Worm (Caenorhabditis elegans): ENCODE data around the gene rgs-9.

Gene rgs-9

ce11 chrX:1960895-1961715, 46.0 kb downstream of the rgs-9 start:
- no peak for TF ChIP-seq unc-62 (GFP tag; optimal IDR thresholded peaks at IDR 0.05)

ce11 chrX:1962273-1962672, 47.2 kb downstream of the rgs-9 start, which contains the start of gene F52D2.7:
Gene F52D2.7, plus strand, starts transcription at chrX:1962573.
- no peak for TF ChIP-seq unc-62 (GFP tag; optimal IDR thresholded peaks at IDR 0.05)

- no peak for TF ChIP-seq unc-62 (GFP tag; optimal IDR thresholded peaks at IDR 0.05)
Measured at ce11 chrX:1964411-1964810, 49.4 kb downstream of the rgs-9 start.

ce11 chrX:1964828-1965227, 49.8 kb downstream of the rgs-9 start:
- no peak for TF ChIP-seq unc-62 (GFP tag; optimal IDR thresholded peaks at IDR 0.05)

All from whole organism, dauer.